Worm (Caenorhabditis elegans): ENCODE data around the gene Y54G11A.1.
A peak's percentile ranks its signal among the peaks of the same experiment; 100 is the strongest.

Gene Y54G11A.1

DNA sequence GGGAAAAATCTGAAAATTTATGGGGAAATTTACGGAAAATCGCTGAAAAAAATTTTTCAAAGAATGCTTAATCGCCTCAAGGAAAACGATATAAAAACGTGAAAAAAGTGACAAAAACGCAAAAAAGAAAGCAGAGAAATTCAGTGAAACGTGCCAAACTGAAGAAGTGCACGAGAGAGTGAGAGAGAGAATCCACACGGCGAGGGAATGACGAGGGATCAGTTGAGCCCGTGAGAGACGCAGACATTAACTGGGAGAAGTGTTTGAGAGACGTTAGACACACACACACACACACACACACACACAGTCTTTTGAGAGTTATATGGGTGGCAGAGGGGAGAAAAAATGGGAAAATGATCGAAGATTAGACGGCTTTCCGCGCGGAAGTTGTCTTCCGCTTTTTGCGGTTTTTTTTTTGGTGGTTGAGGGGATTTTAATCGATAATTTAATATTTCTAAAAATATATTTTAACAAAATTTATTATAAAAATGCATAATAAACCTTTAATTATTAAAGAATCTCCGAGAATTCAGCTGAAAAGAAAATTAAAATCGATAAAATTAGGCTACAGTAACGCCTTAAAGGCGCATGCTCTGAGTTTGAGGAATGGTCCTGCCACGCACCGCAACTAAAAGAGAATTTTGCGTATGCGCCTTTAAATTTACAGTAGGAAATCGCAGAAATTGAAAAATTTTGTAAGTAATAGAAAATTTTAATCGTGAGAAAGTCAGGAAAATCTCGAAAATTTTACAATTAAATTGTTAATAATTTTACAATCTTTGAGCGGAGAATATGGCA is 24.3 kb downstream of the Y54G11A.1 start:
- TF ChIP-seq pax-3 (tag; optimal IDR thresholded peaks at IDR 0.05): no peak
- TF ChIP-seq ceh-8 (GFP tag; optimal IDR thresholded peaks at IDR 0.05): no peak
- peak; percentile 53 for TF ChIP-seq tbx-2 (tag; optimal IDR thresholded peaks at IDR 0.05)
- TF ChIP-seq nhr-47 (tag; optimal IDR thresholded peaks at IDR 0.05): peak; percentile 68
- no peak for TF ChIP-seq C34B4.2 (tag; optimal IDR thresholded peaks at IDR 0.05)
- no peak for TF ChIP-seq sox-4 (tag; optimal IDR thresholded peaks at IDR 0.05)
- TF ChIP-seq ceh-82 (tag; optimal IDR thresholded peaks at IDR 0.05): peak in 2 of 3 experiments; percentile 69 to 81
- peak; percentile 56 for TF ChIP-seq swsn-7 (tag; optimal IDR thresholded peaks at IDR 0.05)
- no peak for TF ChIP-seq nhr-28 (tag; optimal IDR thresholded peaks at IDR 0.05)
- no peak for TF ChIP-seq hlh-4 (tag; optimal IDR thresholded peaks at IDR 0.05)
- TF ChIP-seq elt-3 (tag; optimal IDR thresholded peaks at IDR 0.05): peak in 1 of 6 experiments; percentile 9
- TF ChIP-seq snpc-4 (tag; optimal IDR thresholded peaks at IDR 0.05): peak; percentile 50
- no peak for TF ChIP-seq pqm-1 (tag; optimal IDR thresholded peaks at IDR 0.05)
- TF ChIP-seq egl-13 (tag; optimal IDR thresholded peaks at IDR 0.05): no peak
- TF ChIP-seq nhr-19 (GFP tag; conservative IDR thresholded peaks at IDR 0.05): peak; percentile 29; the same call in 1 of the 2 replicates
- no peak for TF ChIP-seq tlp-1 (tag; optimal IDR thresholded peaks at IDR 0.05)
- peak; percentile 27 for TF ChIP-seq xbp-1 (tag; optimal IDR thresholded peaks at IDR 0.05)
- no peak for TF ChIP-seq ztf-11 (tag; optimal IDR thresholded peaks at IDR 0.05)
- TF ChIP-seq fkh-4 (tag; optimal IDR thresholded peaks at IDR 0.05; ENCODE audit: borderline replicate concordance): no peak
- TF ChIP-seq elt-2 (tag; optimal IDR thresholded peaks at IDR 0.05): no peak
- no peak for TF ChIP-seq ceh-90 (tag; optimal IDR thresholded peaks at IDR 0.05)
- no peak for TF ChIP-seq unc-130 (tag; optimal IDR thresholded peaks at IDR 0.05)
- TF ChIP-seq hpl-2 (GFP tag; optimal IDR thresholded peaks at IDR 0.05): no peak
- TF ChIP-seq C16A3.4 (tag; optimal IDR thresholded peaks at IDR 0.05): peak; percentile 20
- peak; percentile 76 for TF ChIP-seq snu-23 (GFP tag; optimal IDR thresholded peaks at IDR 0.05)
- TF ChIP-seq unc-98 (GFP tag; IDR thresholded peaks at IDR 0.05): no peak
- TF ChIP-seq lin-14 (GFP tag; optimal IDR thresholded peaks at IDR 0.05): peak; percentile 85
- peak; percentile 97 for TF ChIP-seq blmp-1 (tag; optimal IDR thresholded peaks at IDR 0.05)
- no peak for TF ChIP-seq mef-2 (tag; optimal IDR thresholded peaks at IDR 0.05)
- no peak for TF ChIP-seq C04F5.9 (tag; optimal IDR thresholded peaks at IDR 0.05)
- peak; percentile 58 for TF ChIP-seq fkh-8 (tag; optimal IDR thresholded peaks at IDR 0.05)
- no peak for TF ChIP-seq aly-2 (tag; optimal IDR thresholded peaks at IDR 0.05)
- TF ChIP-seq mep-1 (tag; optimal IDR thresholded peaks at IDR 0.05): peak; percentile 77
- no peak for TF ChIP-seq nhr-90 (tag; optimal IDR thresholded peaks at IDR 0.05; ENCODE audit: poor library complexity)
- TF ChIP-seq nhr-84 (tag; optimal IDR thresholded peaks at IDR 0.05): no peak
- TF ChIP-seq nhr-76 (tag; optimal IDR thresholded peaks at IDR 0.05): no peak
- no peak for TF ChIP-seq lin-39 (tag; optimal IDR thresholded peaks at IDR 0.05)
- TF ChIP-seq efl-1 (optimal IDR thresholded peaks at IDR 0.05): peak; percentile 80 to 91
- peak; percentile 66 to 96 for TF ChIP-seq efl-1 (GFP tag; optimal IDR thresholded peaks at IDR 0.05 in 1 of 2)
- TF ChIP-seq nhr-11 (tag; optimal IDR thresholded peaks at IDR 0.05): no peak
- no peak for TF ChIP-seq egl-27 (tag; optimal IDR thresholded peaks at IDR 0.05)
- TF ChIP-seq ztf-4 (tag; optimal IDR thresholded peaks at IDR 0.05): no peak
- peak; percentile 33 for TF ChIP-seq unc-86 (tag; optimal IDR thresholded peaks at IDR 0.05)
- no peak for TF ChIP-seq grh-1 (GFP tag; IDR thresholded peaks at IDR 0.05)
- peak in 1 of 2 experiments; percentile 76 for TF ChIP-seq mdl-1 (tag; optimal IDR thresholded peaks at IDR 0.05)
- TF ChIP-seq sptf-1 (tag; optimal IDR thresholded peaks at IDR 0.05): no peak
- TF ChIP-seq dsc-1 (tag; optimal IDR thresholded peaks at IDR 0.05): peak; percentile 29
- no peak for TF ChIP-seq zag-1 (tag; optimal IDR thresholded peaks at IDR 0.05)
- no peak for TF ChIP-seq lin-15B (tag; optimal IDR thresholded peaks at IDR 0.05)
- peak; percentile 46 for TF ChIP-seq nhr-77 (tag; optimal IDR thresholded peaks at IDR 0.05)
- TF ChIP-seq nhr-12 (tag; optimal IDR thresholded peaks at IDR 0.05): no peak
- TF ChIP-seq ets-5 (GFP tag; IDR thresholded peaks at IDR 0.05): no peak
- TF ChIP-seq F16B12.6 (tag; optimal IDR thresholded peaks at IDR 0.05): peak; percentile 41
